Fruit fly (Drosophila melanogaster) whole organism, embryonic: Measurements from ENCODE around the gene Ufd4.

Experiments used
- Bteb2 ChIP-seq: fragments of 200-800 bp; sonication (Bioruptor generic); optimal IDR thresholded peaks from 2 replicates; lab custom pipeline; 2016; ENCODE audit warnings: missing biosample characterization, missing genetic modification characterization
- CG10462 ChIP-seq: fragments of 200-800 bp; sonication (Bioruptor generic); optimal IDR thresholded peaks from 2 replicates; lab custom pipeline; 2016; ENCODE audit warnings: missing biosample characterization, missing genetic modification characterization
- CG12104 ChIP-seq: fragments of 200-800 bp; sonication (Bioruptor generic); optimal IDR thresholded peaks from 3 replicates; lab custom pipeline; 2016; ENCODE audit warnings: missing biosample characterization, missing genetic modification characterization
- CG1233 ChIP-seq: fragments of 200-800 bp; sonication (Bioruptor generic); optimal IDR thresholded peaks from 4 replicates; lab custom pipeline; 2018; ENCODE audit warnings: missing biosample characterization, mild to moderate bottlenecking, missing genetic modification characterization
- CG13123 ChIP-seq: fragments of 200-800 bp; sonication (Bioruptor generic); optimal IDR thresholded peaks from 2 replicates; lab custom pipeline; 2016; ENCODE audit warnings: missing biosample characterization, missing genetic modification characterization
- CG13296 ChIP-seq: fragments of 200-800 bp; sonication (Bioruptor generic); optimal IDR thresholded peaks from 3 replicates; lab custom pipeline; 2018; ENCODE audit warnings: missing biosample characterization, mild to moderate bottlenecking, missing genetic modification characterization
- CG14710 ChIP-seq: fragments of 200-800 bp; sonication (Bioruptor generic); optimal IDR thresholded peaks from 3 replicates; lab custom pipeline; 2019; ENCODE audit warnings: missing biosample characterization, mild to moderate bottlenecking, missing genetic modification characterization, moderate library complexity
- CG16779 ChIP-seq: fragments of 200-800 bp; sonication (Bioruptor generic); IDR thresholded peaks from 2 replicates; pipeline ENCODE4 v1.3.6; 2022; ENCODE audit warnings: missing biosample characterization, missing genetic modification characterization
- CG16863 ChIP-seq: fragments of 200-800 bp; sonication (Bioruptor generic); optimal IDR thresholded peaks from 3 replicates; lab custom pipeline; 2016; ENCODE audit warnings: missing biosample characterization, missing genetic modification characterization
- CG18764 ChIP-seq: fragments of 200-800 bp; sonication (Bioruptor generic); optimal IDR thresholded peaks from 3 replicates; lab custom pipeline; 2016; ENCODE audit warnings: missing biosample characterization, missing genetic modification characterization
- CG31224 ChIP-seq: fragments of 200-800 bp; sonication (Bioruptor generic); IDR thresholded peaks from 2 replicates; pipeline ENCODE4 v1.3.6; 2022; ENCODE audit warnings: missing biosample characterization, missing genetic modification characterization
- CG31441 ChIP-seq: fragments of 200-800 bp; sonication (Bioruptor generic); IDR thresholded peaks from 2 replicates; pipeline ENCODE4 v1.3.6; 2022; ENCODE audit warnings: missing biosample characterization, missing genetic modification characterization
- CG32532 ChIP-seq: fragments of 200-800 bp; sonication (Bioruptor generic); IDR thresholded peaks from 2 replicates; pipeline ENCODE4 v1.3.6; 2022; ENCODE audit warnings: missing biosample characterization, missing genetic modification characterization
- CG34376 ChIP-seq: fragments of 200-800 bp; sonication (Bioruptor generic); optimal IDR thresholded peaks from 2 replicates; lab custom pipeline; 2018; ENCODE audit warnings: missing biosample characterization, mild to moderate bottlenecking, missing genetic modification characterization
- CG34422 ChIP-seq: fragments of 200-800 bp; sonication (Bioruptor generic); IDR thresholded peaks from 3 replicates; pipeline ENCODE4 v1.3.6; 2022; ENCODE audit warnings: missing biosample characterization, missing genetic modification characterization
- CG3726 ChIP-seq: fragments of 200-800 bp; sonication (Bioruptor generic); IDR thresholded peaks from 3 replicates; pipeline ENCODE4, ENCODE4 v1.3.6; 2022; ENCODE audit warnings: missing biosample characterization, missing genetic modification characterization
- CG3847 ChIP-seq: fragments of 200-800 bp; sonication (Bioruptor generic); IDR thresholded peaks from 2 replicates; pipeline ENCODE4 v1.3.6; 2022; ENCODE audit warnings: missing biosample characterization, missing genetic modification characterization
- CG4328 ChIP-seq: fragments of 200-800 bp; sonication (Bioruptor generic); optimal IDR thresholded peaks from 3 replicates; lab custom pipeline; 2017; ENCODE audit warnings: missing biosample characterization, missing genetic modification reagents, missing genetic modification characterization
- CG4617 ChIP-seq: fragments of 200-800 bp; sonication (Bioruptor generic); optimal IDR thresholded peaks from 3 replicates; lab custom pipeline; 2016; ENCODE audit warnings: missing biosample characterization, missing genetic modification characterization, borderline replicate concordance
- CG5245 ChIP-seq: fragments of 200-800 bp; sonication (Bioruptor generic); optimal IDR thresholded peaks from 3 replicates; lab custom pipeline; 2016; ENCODE audit warnings: missing biosample characterization, missing genetic modification characterization
- CG6175 ChIP-seq: fragments of 200-800 bp; sonication (Bioruptor generic); IDR thresholded peaks from 3 replicates; pipeline ENCODE4 v1.3.6; 2022; ENCODE audit warnings: missing biosample characterization, missing genetic modification characterization
- CG8281 ChIP-seq: fragments of 200-800 bp; sonication (Bioruptor generic); optimal IDR thresholded peaks from 2 replicates; lab custom pipeline; 2018; ENCODE audit warnings: missing biosample characterization, mild to moderate bottlenecking, missing genetic modification characterization, moderate library complexity
- D ChIP-seq, 2 experiments: fragments of 200-800 bp in 1 of 2; fragments of >200 bp in 1 of 2; sonication (Bioruptor generic) in 1 of 2; optimal IDR thresholded peaks; 2 replicates in 1 of 2; 3 replicates in 1 of 2; lab custom pipeline; 2017; ENCODE audit warnings: mild to moderate bottlenecking in 1 of 2, missing biosample characterization in 1 of 2, missing genetic modification characterization in 1 of 2, missing genetic modification reagents in 1 of 2
- D19A ChIP-seq: fragments of 200-800 bp; optimal IDR thresholded peaks from 3 replicates; lab custom pipeline; 2019; ENCODE audit warnings: missing biosample characterization, mild to moderate bottlenecking, missing genetic modification characterization, moderate library complexity
- Fer3 ChIP-seq: fragments of 200-800 bp; sonication (Bioruptor generic); optimal IDR thresholded peaks from 2 replicates; lab custom pipeline; 2018; ENCODE audit warnings: missing biosample characterization, mild to moderate bottlenecking, missing genetic modification characterization, moderate library complexity
- H15 ChIP-seq: fragments of 200-800 bp; sonication (Bioruptor generic); IDR thresholded peaks from 3 replicates; pipeline ENCODE4 v1.3.6; 2022; ENCODE audit warnings: missing biosample characterization, missing genetic modification characterization
- HLH3B ChIP-seq: fragments of 200-800 bp; sonication (Bioruptor generic); IDR thresholded peaks from 2 replicates; pipeline ENCODE4 v1.3.6; 2022; ENCODE audit warnings: missing biosample characterization, missing genetic modification characterization
- Hmx ChIP-seq: fragments of 200-800 bp; sonication (Bioruptor generic); optimal IDR thresholded peaks from 2 replicates; lab custom pipeline; 2016; ENCODE audit warnings: missing biosample characterization, missing genetic modification characterization
- Meics ChIP-seq: fragments of 200-800 bp; sonication (Bioruptor generic); optimal IDR thresholded peaks from 2 replicates; lab custom pipeline; 2017; ENCODE audit warnings: missing biosample characterization, mild to moderate bottlenecking, missing genetic modification characterization
- Ravus ChIP-seq: fragments of 200-800 bp; sonication (Bioruptor generic); IDR thresholded peaks from 2 replicates; pipeline ENCODE4 v1.3.6; 2022; ENCODE audit warnings: missing biosample characterization, missing genetic modification characterization
- Scr ChIP-seq: fragments of 200-800 bp; sonication (Bioruptor generic); IDR thresholded peaks from 2 replicates; pipeline ENCODE4 v1.3.6; 2022; ENCODE audit warnings: missing biosample characterization, missing genetic modification characterization; ENCODE audit not compliant: partially characterized antibody
- Six4 ChIP-seq: fragments of 200-800 bp; sonication (Bioruptor generic); optimal IDR thresholded peaks from 2 replicates; lab custom pipeline; 2016; ENCODE audit warnings: missing biosample characterization, missing genetic modification characterization
- Sox102F ChIP-seq: fragments of 200-800 bp; sonication (Bioruptor generic); optimal IDR thresholded peaks from 2 replicates; lab custom pipeline; 2018; ENCODE audit warnings: missing biosample characterization, mild to moderate bottlenecking, missing genetic modification characterization, moderate library complexity
- al ChIP-seq: fragments of 200-800 bp; sonication (Bioruptor generic); IDR thresholded peaks from 2 replicates; pipeline ENCODE4 v1.3.6; 2022; ENCODE audit warnings: missing biosample characterization, missing genetic modification characterization
- bbx ChIP-seq: fragments of 200-800 bp; sonication (Bioruptor generic); IDR thresholded peaks from 2 replicates; pipeline ENCODE4 v1.3.6; 2022; ENCODE audit warnings: missing biosample characterization, missing genetic modification characterization; ENCODE audit not compliant: partially characterized antibody
- bsh ChIP-seq, 2 experiments: fragments of 200-800 bp; sonication (Bioruptor generic); optimal IDR thresholded peaks; 2 replicates each; lab custom pipeline; 2017 to 2018; ENCODE audit warnings: mild to moderate bottlenecking in 2 of 2, missing biosample characterization in 2 of 2, missing genetic modification characterization in 2 of 2, moderate library complexity in 1 of 2
- btn ChIP-seq: fragments of 200-800 bp; sonication (Bioruptor generic); optimal IDR thresholded peaks from 2 replicates; lab custom pipeline; 2016; ENCODE audit warnings: missing biosample characterization, missing genetic modification characterization
- cas ChIP-seq: fragments of 200-800 bp; sonication (Bioruptor generic); IDR thresholded peaks from 2 replicates; pipeline ENCODE4 v1.3.6; 2022; ENCODE audit warnings: missing biosample characterization, missing genetic modification characterization
- chinmo ChIP-seq: fragments of 200-800 bp; sonication (Bioruptor generic); IDR thresholded peaks from 4 replicates; pipeline ENCODE4 v1.3.6; 2022; ENCODE audit warnings: missing biosample characterization, missing genetic modification characterization; ENCODE audit not compliant: partially characterized antibody
- chm ChIP-seq: fragments of 200-800 bp; sonication (Bioruptor generic); IDR thresholded peaks from 2 replicates; pipeline ENCODE4 v1.3.6; 2022; ENCODE audit warnings: missing biosample characterization, missing genetic modification characterization
- fd3F ChIP-seq: fragments of 200-800 bp; sonication (Bioruptor generic); optimal IDR thresholded peaks from 2 replicates; lab custom pipeline; 2018; ENCODE audit warnings: missing biosample characterization, mild to moderate bottlenecking, missing genetic modification characterization, moderate library complexity
- ftz-f1 ChIP-seq: fragments of 200-800 bp; sonication (Bioruptor generic); optimal IDR thresholded peaks from 2 replicates; lab custom pipeline; 2016; ENCODE audit warnings: missing biosample characterization, missing genetic modification characterization
- gcm ChIP-seq: fragments of 200-800 bp; sonication (Bioruptor generic); optimal IDR thresholded peaks from 2 replicates; lab custom pipeline; 2019; ENCODE audit warnings: missing biosample characterization, mild to moderate bottlenecking, missing genetic modification characterization, moderate library complexity
- hbn ChIP-seq: fragments of 200-800 bp; sonication (Bioruptor generic); IDR thresholded peaks from 2 replicates; pipeline ENCODE4 v1.3.6; 2022; ENCODE audit warnings: missing biosample characterization, missing genetic modification characterization; ENCODE audit not compliant: partially characterized antibody
- jumu ChIP-seq: fragments of 200-800 bp; sonication (Bioruptor generic); optimal IDR thresholded peaks from 3 replicates; lab custom pipeline; 2016; ENCODE audit warnings: missing biosample characterization, missing genetic modification characterization
- klu ChIP-seq: fragments of 200-800 bp; sonication (Bioruptor generic); IDR thresholded peaks from 2 replicates; pipeline ENCODE4 v1.3.6; 2022; ENCODE audit warnings: missing biosample characterization, missing genetic modification characterization
- odd ChIP-seq: fragments of 200-800 bp; sonication (Bioruptor generic); optimal IDR thresholded peaks from 2 replicates; lab custom pipeline; 2017; ENCODE audit warnings: missing biosample characterization, mild to moderate bottlenecking, missing genetic modification characterization
- pnt ChIP-seq: fragments of 200-800 bp; sonication (Bioruptor generic); optimal IDR thresholded peaks from 3 replicates; lab custom pipeline; 2016; ENCODE audit warnings: missing biosample characterization, missing genetic modification characterization
- sens ChIP-seq: fragments of 200-800 bp; sonication (Bioruptor generic); peaks from one replicate; lab custom pipeline; 2016; ENCODE audit warnings: missing biosample characterization, missing genetic modification characterization
- seq ChIP-seq: fragments of 200-800 bp; sonication (Bioruptor generic); IDR thresholded peaks from 2 replicates; pipeline ENCODE4 v1.3.6; 2022; ENCODE audit warnings: missing biosample characterization, missing genetic modification characterization
- sqz ChIP-seq: fragments of 200-800 bp; sonication (Bioruptor generic); optimal IDR thresholded peaks from 3 replicates; lab custom pipeline; 2018; ENCODE audit warnings: missing biosample characterization, mild to moderate bottlenecking, missing genetic modification characterization
- tgo ChIP-seq: fragments of 200-800 bp; sonication (Bioruptor generic); IDR thresholded peaks from 3 replicates; pipeline ENCODE4 v1.3.6; 2022; ENCODE audit warnings: missing biosample characterization, missing genetic modification characterization

The Ufd4 gene

dm6 chr2L:10276846-10277245, 15.3 kb downstream of the Ufd4 start (continued):
- TF ChIP-seq CG34422, result peak; percentile 46; the same call in 1 of the 3 replicates
- TF ChIP-seq CG10462, result no peak
- no peak for TF ChIP-seq Scr (GFP tag; lab: Robert Waterston, UW)
- no peak for TF ChIP-seq CG32532 (GFP tag; lab: Robert Waterston, UW)
- TF ChIP-seq jumu, result no peak
- no peak for TF ChIP-seq CG18764 (GFP tag; lab: Kevin White, UChicago)
- TF ChIP-seq ftz-f1, result no peak
- no peak for TF ChIP-seq H15 (GFP tag; lab: Robert Waterston, UW)
- TF ChIP-seq gcm (GFP tag; lab: Kevin White, UChicago), result no peak
- no peak for TF ChIP-seq D (optimal IDR thresholded peaks at IDR 0.05; lab: Kevin White, UChicago)
- no peak for TF ChIP-seq D (GFP tag; optimal IDR thresholded peaks at IDR 0.05; lab: Kevin White, UChicago)
- TF ChIP-seq Six4, result no peak
- TF ChIP-seq hbn (GFP tag; lab: Robert Waterston, UW), result no peak
- no peak for TF ChIP-seq klu
- TF ChIP-seq Fer3 (tag; lab: Kevin White, UChicago), result no peak
- peak; percentile 15 for TF ChIP-seq CG16863 (GFP tag; lab: Kevin White, UChicago)
- TF ChIP-seq HLH3B (GFP tag; lab: Robert Waterston, UW), result no peak
- no peak; the same call in 3 of the 4 replicates for TF ChIP-seq chinmo
- TF ChIP-seq tgo, result no peak
- no peak for TF ChIP-seq CG12104 (GFP tag; lab: Kevin White, UChicago)
- TF ChIP-seq CG1233, result no peak
- TF ChIP-seq CG13123 (GFP tag; lab: Kevin White, UChicago), result no peak
- TF ChIP-seq al, result no peak
- no peak for TF ChIP-seq CG8281 (tag; lab: Kevin White, UChicago)
- TF ChIP-seq Meics (GFP tag; lab: Kevin White, UChicago), result no peak
- TF ChIP-seq CG4328 (GFP tag; lab: Kevin White, UChicago), result no peak
- no peak for TF ChIP-seq seq (GFP tag; lab: Robert Waterston, UW)
- no peak for TF ChIP-seq CG14710 (tag; lab: Kevin White, UChicago)
- TF ChIP-seq btn (GFP tag; lab: Kevin White, UChicago), result peak; percentile 17
- TF ChIP-seq D19A (tag; lab: Kevin White, UChicago), result no peak
- no peak for TF ChIP-seq CG34376 (GFP tag; lab: Kevin White, UChicago)
- peak; percentile 9 to 22 for TF ChIP-seq bsh (GFP tag; optimal IDR thresholded peaks at IDR 0.05; lab: Kevin White, UChicago)
- no peak for TF ChIP-seq bbx (GFP tag; lab: Robert Waterston, UW)
- TF ChIP-seq CG3847, result no peak
- TF ChIP-seq CG5245 (GFP tag; lab: Kevin White, UChicago), result peak; percentile 10
- no peak for TF ChIP-seq sqz (GFP tag; lab: Kevin White, UChicago)
- TF ChIP-seq cas (GFP tag; lab: Robert Waterston, UW), result no peak
- TF ChIP-seq sens (GFP tag; lab: Kevin White, UChicago), result peak; percentile 93
- no peak for TF ChIP-seq Sox102F
- TF ChIP-seq CG13296 (GFP tag; lab: Kevin White, UChicago), result no peak
- TF ChIP-seq CG4617 (GFP tag; lab: Kevin White, UChicago), result peak; percentile 0
- TF ChIP-seq odd (GFP tag; lab: Kevin White, UChicago), result no peak
- TF ChIP-seq CG31441 (GFP tag; lab: Robert Waterston, UW), result no peak
- no peak for TF ChIP-seq chm
- TF ChIP-seq fd3F (GFP tag; lab: Kevin White, UChicago), result no peak
- no peak for TF ChIP-seq CG3726 (GFP tag; lab: Robert Waterston, UW)
- TF ChIP-seq CG16779 (GFP tag; lab: Robert Waterston, UW), result no peak
- no peak for TF ChIP-seq CG6175 (GFP tag; lab: Robert Waterston, UW)
- TF ChIP-seq CG31224 (GFP tag; lab: Robert Waterston, UW), result no peak
- no peak for TF ChIP-seq Bteb2 (GFP tag; lab: Kevin White, UChicago)
- no peak for TF ChIP-seq pnt (GFP tag; lab: Kevin White, UChicago)
- no peak for TF ChIP-seq Hmx (GFP tag; lab: Kevin White, UChicago)
- TF ChIP-seq Ravus, result no peak
